Fruit fly (Drosophila melanogaster) whole organism, embryonic: ENCODE data around the gene Ctr1A.

Experiments used
- CG12104 ChIP-seq: fragments of 200-800 bp; sonication (Bioruptor generic); optimal IDR thresholded peaks from 3 replicates; lab custom pipeline; 2016; ENCODE audit warnings: missing biosample characterization, missing genetic modification characterization
- CG8281 ChIP-seq: fragments of 200-800 bp; sonication (Bioruptor generic); optimal IDR thresholded peaks from 2 replicates; lab custom pipeline; 2018; ENCODE audit warnings: missing biosample characterization, mild to moderate bottlenecking, missing genetic modification characterization, moderate library complexity
- Jarid2 ChIP-seq: fragments of 200-800 bp; sonication (Bioruptor generic); optimal IDR thresholded peaks from 3 replicates; lab custom pipeline; 2017; ENCODE audit warnings: mild to moderate bottlenecking, missing biosample characterization, missing genetic modification reagents, missing genetic modification characterization
- Lhr ChIP-seq: fragments of 200-800 bp; sonication (Bioruptor generic); optimal IDR thresholded peaks from 3 replicates; lab custom pipeline; 2017; ENCODE audit warnings: mild to moderate bottlenecking, missing biosample characterization, missing genetic modification reagents, missing genetic modification characterization
- Poxn ChIP-seq: fragments of 200-800 bp; sonication (Bioruptor generic); IDR thresholded peaks from 2 replicates; pipeline ENCODE4 v1.3.6; 2022; ENCODE audit warnings: missing biosample characterization, missing genetic modification characterization
- az2 ChIP-seq: fragments of 200-800 bp; sonication (Bioruptor generic); optimal IDR thresholded peaks from 3 replicates; lab custom pipeline; 2016; ENCODE audit warnings: missing biosample characterization, missing genetic modification characterization
- hbn ChIP-seq: fragments of 200-800 bp; sonication (Bioruptor generic); IDR thresholded peaks from 2 replicates; pipeline ENCODE4 v1.3.6; 2022; ENCODE audit warnings: missing biosample characterization, missing genetic modification characterization; ENCODE audit not compliant: partially characterized antibody
- lola ChIP-seq, 3 experiments: fragments of >200 bp in 2 of 3; fragments of 200-800 bp in 1 of 3; sonication (Bioruptor generic) in 1 of 3; optimal IDR thresholded peaks; 2 replicates each; lab custom pipeline; 2017 to 2019; ENCODE audit warnings: missing biosample characterization in 3 of 3, missing genetic modification characterization in 3 of 3, mild to moderate bottlenecking in 1 of 3, moderate library complexity in 1 of 3
- sim ChIP-seq: fragments of 200-800 bp; sonication (Bioruptor generic); IDR thresholded peaks from 2 replicates; pipeline ENCODE4 v1.3.6; 2022; ENCODE audit warnings: missing biosample characterization, missing genetic modification characterization
- yki ChIP-seq: fragments of >200 bp; optimal IDR thresholded peaks from 3 replicates; lab custom pipeline; 2018

DNA sequence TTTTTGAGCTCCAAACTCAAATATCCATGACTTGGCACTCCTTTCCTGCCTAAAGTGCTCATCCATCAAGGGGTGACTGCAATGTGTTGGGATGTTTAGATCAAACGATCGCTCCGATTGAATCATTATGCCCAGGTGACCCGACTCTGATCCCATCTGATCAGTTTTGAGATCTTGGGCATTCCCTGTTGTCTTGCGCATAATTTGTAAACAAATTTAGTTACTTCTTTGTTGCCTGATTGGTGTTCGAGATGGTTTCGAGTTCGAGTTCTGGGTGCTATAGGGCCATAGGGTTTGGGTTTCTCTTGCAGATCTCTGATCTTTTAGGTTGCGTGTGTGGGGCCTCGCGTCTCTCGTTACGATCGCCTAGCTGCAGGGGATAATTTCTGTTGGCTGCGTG, 48.9 kb upstream of the Ctr1A start:
- TF ChIP-seq lola (GFP tag; optimal IDR thresholded peaks at IDR 0.05; lab: Kevin White, UChicago): no peak
- no peak for TF ChIP-seq yki (lab: Kevin White, UChicago)
- TF ChIP-seq hbn: no peak
- no peak for TF ChIP-seq Lhr (GFP tag; lab: Kevin White, UChicago)
- no peak for TF ChIP-seq Jarid2 (GFP tag; lab: Kevin White, UChicago)
- TF ChIP-seq az2 (GFP tag; lab: Kevin White, UChicago): no peak
- no peak for TF ChIP-seq CG12104
- no peak for TF ChIP-seq sim (GFP tag; lab: Robert Waterston, UW)
- TF ChIP-seq Poxn (GFP tag; lab: Robert Waterston, UW): no peak
- no peak for TF ChIP-seq CG8281 (tag; lab: Kevin White, UChicago)
